Worm (Caenorhabditis elegans): ENCODE data around the gene cyp-33C12.

The cyp-33C12 gene

DNA sequence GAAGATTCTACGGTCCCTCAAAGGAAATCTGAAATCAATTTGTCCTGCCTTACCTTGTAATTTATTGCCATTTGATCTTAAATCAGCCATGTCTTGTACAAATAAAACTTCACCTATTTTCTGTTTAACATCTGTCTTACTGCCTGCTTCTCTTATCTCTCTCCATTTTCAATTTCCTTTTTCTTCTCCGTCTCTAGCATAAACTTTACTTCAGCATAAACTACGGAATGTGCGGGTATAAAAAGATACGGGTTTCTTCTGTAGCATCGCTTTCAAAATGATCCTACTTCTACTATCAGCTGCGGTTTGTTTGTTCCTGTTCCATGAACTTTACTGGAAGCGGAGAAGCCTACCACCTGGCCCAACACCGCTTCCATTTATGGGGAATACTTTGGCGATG, 40.6 kb upstream of the cyp-33C12 start, which contains the start of gene cyp-33C5:
Gene cyp-33C5, plus strand, starts transcription at position 254 of the 400 bp plus-strand sequence.
- no peak for TF ChIP-seq C38D4.7 (GFP tag; optimal IDR thresholded peaks at IDR 0.05)

DNA sequence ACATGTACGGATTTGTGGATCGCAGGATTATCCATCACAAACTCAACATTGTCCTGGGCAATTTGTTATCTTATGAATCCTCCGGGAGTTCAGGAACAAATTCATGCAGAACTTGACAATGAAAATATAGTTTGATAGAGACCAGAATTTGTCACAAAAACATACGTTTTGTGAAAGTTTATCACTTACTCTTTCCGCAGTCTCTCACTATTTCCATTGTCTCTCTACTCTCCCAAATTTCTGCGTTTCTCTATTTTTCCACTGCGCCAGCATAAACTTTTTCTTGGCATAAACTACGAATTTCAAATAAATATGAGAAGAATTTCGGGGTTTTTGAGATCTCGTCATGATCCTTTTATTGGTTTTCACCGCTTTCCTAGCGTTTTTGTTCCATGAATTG, 38.4 kb upstream of the cyp-33C12 start, which contains the start of gene cyp-33C3:
Gene cyp-33C3, plus strand, starts transcription at position 149 of the 400 bp plus-strand sequence.
- TF ChIP-seq ceh-22 (tag; optimal IDR thresholded peaks at IDR 0.05) (no peak), che-1 (tag; optimal IDR thresholded peaks at IDR 0.05) (no peak), tbx-2 (tag; optimal IDR thresholded peaks at IDR 0.05) (no peak), unc-42 (tag; optimal IDR thresholded peaks at IDR 0.05) (no peak), gmeb-2 (tag; optimal IDR thresholded peaks at IDR 0.05) (no peak), ceh-18 (tag; optimal IDR thresholded peaks at IDR 0.05) (no peak)

DNA sequence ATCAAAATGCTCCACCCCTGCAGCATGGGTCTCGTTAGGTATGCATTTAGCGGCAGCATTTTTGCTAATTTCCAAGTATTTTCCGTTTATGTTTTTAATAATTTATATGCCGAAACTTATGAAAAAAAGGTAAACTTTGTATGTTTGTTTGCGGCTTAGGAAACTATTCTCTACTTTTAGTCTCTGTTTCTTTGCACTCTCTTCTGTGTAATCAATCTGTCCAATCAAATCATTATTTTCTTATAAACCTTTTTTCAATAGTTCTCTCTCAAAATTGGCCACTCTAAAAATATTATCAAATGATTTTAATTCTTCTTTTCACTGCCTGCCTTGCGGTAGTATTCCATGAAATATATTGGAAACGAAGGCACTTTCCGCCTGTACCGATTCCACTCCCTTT, 33.8 kb upstream of the cyp-33C12 start:
- TF ChIP-seq ceh-6 (GFP tag; optimal IDR thresholded peaks at IDR 0.05) (no peak), ceh-22 (tag; optimal IDR thresholded peaks at IDR 0.05) (no peak), syd-9 (tag; optimal IDR thresholded peaks at IDR 0.05) (no peak), tbx-2 (tag; optimal IDR thresholded peaks at IDR 0.05) (no peak), dve-1 (tag; optimal IDR thresholded peaks at IDR 0.05) (no peak), dmd-4 (tag; optimal IDR thresholded peaks at IDR 0.05; ENCODE audit: borderline replicate concordance) (no peak), unc-3 (GFP tag; conservative IDR thresholded peaks at IDR 0.05) (no peak), unc-3 (tag; optimal IDR thresholded peaks at IDR 0.05) (no peak), ceh-19 (GFP tag; optimal IDR thresholded peaks at IDR 0.05) (no peak), fax-1 (tag; optimal IDR thresholded peaks at IDR 0.05) (no peak), ceh-31 (tag; optimal IDR thresholded peaks at IDR 0.05) (no peak), madf-2 (tag; optimal IDR thresholded peaks at IDR 0.05) (no peak), pax-1 (tag; optimal IDR thresholded peaks at IDR 0.05) (no peak), che-1 (tag; optimal IDR thresholded peaks at IDR 0.05) (no peak), rnt-1 (tag; optimal IDR thresholded peaks at IDR 0.05) (no peak), eyg-1 (tag; optimal IDR thresholded peaks at IDR 0.05) (no peak), zip-5 (tag; optimal IDR thresholded peaks at IDR 0.05) (no peak), fkh-6 (tag; optimal IDR thresholded peaks at IDR 0.05) (no peak)

DNA sequence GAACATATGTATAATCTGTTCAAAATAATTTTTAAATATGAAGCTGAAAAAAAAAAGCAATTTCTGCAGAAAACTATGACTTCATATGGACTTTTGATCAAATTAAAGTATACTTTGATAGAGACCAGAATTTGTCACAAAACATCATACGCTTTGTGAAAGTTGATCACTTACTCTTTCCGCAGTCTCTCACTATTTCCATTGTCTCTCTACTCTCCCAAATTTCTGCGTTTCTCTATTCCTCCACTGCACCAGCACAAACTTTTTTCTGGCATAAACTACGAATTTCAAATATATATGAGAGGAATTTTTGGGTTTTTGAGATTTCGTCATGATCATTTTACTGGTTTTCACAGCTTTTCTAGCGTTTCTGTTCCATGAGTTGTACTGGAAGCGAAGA, 31.6 kb upstream of the cyp-33C12 start, which contains the start of gene cyp-33C4:
Gene cyp-33C4, plus strand, starts transcription at position 293 of the 400 bp plus-strand sequence.
- TF ChIP-seq npax-4 (tag; optimal IDR thresholded peaks at IDR 0.05) (no peak), F13H6.1 (tag; optimal IDR thresholded peaks at IDR 0.05) (no peak), Y22D7AL.16 (tag; optimal IDR thresholded peaks at IDR 0.05) (no peak), ceh-22 (tag; optimal IDR thresholded peaks at IDR 0.05) (no peak), pha-4 (tag; optimal IDR thresholded peaks at IDR 0.05) (no peak), K09A11.1 (tag; optimal IDR thresholded peaks at IDR 0.05; ENCODE audit: insufficient read depth) (no peak), C38D4.7 (GFP tag; optimal IDR thresholded peaks at IDR 0.05) (no peak), T23F11.4 (GFP tag; optimal IDR thresholded peaks at IDR 0.05) (no peak), ceh-30 (tag; optimal IDR thresholded peaks at IDR 0.05) (no peak)

DNA sequence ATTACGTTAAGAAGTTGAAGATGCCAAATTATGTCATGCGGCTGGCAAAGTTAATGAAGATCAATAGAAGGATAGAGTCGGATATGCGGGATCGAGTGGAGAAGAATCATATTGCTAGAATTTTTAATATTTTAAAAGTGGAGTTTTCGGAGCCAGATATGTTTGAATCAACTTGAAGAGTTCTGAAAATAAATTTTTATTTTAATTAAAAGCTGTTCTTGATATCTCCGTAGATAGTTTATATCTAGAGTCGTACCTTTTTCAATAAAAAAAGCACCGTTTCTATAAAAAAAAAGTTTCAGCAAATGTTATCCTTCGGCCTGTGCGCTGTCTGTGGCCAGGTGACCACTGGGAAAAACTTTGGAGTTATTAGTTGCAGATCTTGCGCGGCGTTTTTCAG, 29.0 kb upstream of the cyp-33C12 start, which contains the start of gene nhr-96:
Gene nhr-96, plus strand, starts transcription at position 301 of the 400 bp plus-strand sequence.
- TF ChIP-seq F13H6.1 (tag; optimal IDR thresholded peaks at IDR 0.05): no peak

DNA sequence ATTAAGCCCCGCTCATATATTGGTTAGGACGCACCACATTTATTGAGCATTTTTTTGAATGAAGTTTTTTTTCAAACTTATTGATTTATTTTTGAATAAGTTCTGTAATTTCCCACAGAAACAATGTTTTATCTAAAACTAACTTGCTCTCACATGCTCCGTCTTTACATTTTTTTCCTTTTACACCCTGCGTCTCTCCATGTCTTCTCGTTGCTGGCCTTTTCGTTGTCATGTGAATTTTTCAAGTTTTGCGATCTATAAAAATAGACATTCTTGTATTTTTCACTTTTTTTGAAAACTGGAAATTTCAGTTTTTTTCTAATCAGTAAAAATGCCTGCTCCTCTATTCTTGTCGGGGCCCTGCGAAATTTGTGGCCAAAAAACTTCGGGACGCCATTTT, 26.7 kb upstream of the cyp-33C12 start, which contains the start of gene nhr-134:
Gene nhr-134, plus strand, starts transcription at position 312 of the 400 bp plus-strand sequence.
- TF ChIP-seq syd-9 (tag; optimal IDR thresholded peaks at IDR 0.05) (no peak), ama-1 (optimal IDR thresholded peaks at IDR 0.05) (no peak), lin-11 (tag; optimal IDR thresholded peaks at IDR 0.05) (no peak), fkh-6 (tag; optimal IDR thresholded peaks at IDR 0.05) (no peak), ceh-2 (tag; optimal IDR thresholded peaks at IDR 0.05) (no peak), hlh-6 (tag; optimal IDR thresholded peaks at IDR 0.05) (no peak), ets-4 (tag; optimal IDR thresholded peaks at IDR 0.05) (no peak), dmd-4 (tag; optimal IDR thresholded peaks at IDR 0.05; ENCODE audit: borderline replicate concordance) (no peak), T23F11.4 (GFP tag; optimal IDR thresholded peaks at IDR 0.05) (no peak), unc-55 (GFP tag; optimal IDR thresholded peaks at IDR 0.05) (no peak), ceh-30 (tag; optimal IDR thresholded peaks at IDR 0.05) (no peak), ceh-45 (GFP tag; IDR thresholded peaks at IDR 0.05) (no peak), pat-9 (tag; optimal IDR thresholded peaks at IDR 0.05) (no peak), unc-3 (GFP tag; conservative IDR thresholded peaks at IDR 0.05) (no peak), unc-3 (tag; optimal IDR thresholded peaks at IDR 0.05) (no peak)
